Worm (Caenorhabditis elegans): ENCODE results near the gene F14F8.9.

DNA sequence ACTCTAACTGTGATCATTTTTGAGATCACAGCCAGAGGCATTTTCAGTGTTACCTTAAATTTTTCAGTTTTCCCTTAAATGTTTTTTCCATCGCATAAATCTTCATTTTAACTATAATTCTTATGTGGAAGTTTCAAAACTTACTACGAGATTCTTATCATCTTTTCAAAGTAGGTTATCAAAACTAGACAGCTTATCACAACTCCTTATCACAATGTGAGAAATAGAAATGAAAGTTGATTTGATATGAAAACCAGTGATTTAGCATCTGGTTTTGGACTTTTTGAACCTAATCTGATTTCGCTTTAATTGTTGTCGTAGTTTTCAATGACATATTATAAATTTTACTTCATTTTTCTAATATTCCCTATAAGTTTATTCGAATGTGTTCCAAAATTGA is 32.5 kb downstream of the F14F8.9 start, which contains the start of gene mltn-11:
- TF ChIP-seq nhr-237 (tag; optimal IDR thresholded peaks at IDR 0.05) (no peak), aly-2 (tag; optimal IDR thresholded peaks at IDR 0.05) (no peak), snpc-4 (tag; optimal IDR thresholded peaks at IDR 0.05) (no peak), unc-62 (GFP tag; optimal IDR thresholded peaks at IDR 0.05) (no peak), ceh-82 (tag; optimal IDR thresholded peaks at IDR 0.05) (no peak), ceh-16 (tag; optimal IDR thresholded peaks at IDR 0.05) (no peak), nhr-6 (tag; optimal IDR thresholded peaks at IDR 0.05) (no peak), nhr-11 (tag; optimal IDR thresholded peaks at IDR 0.05) (no peak)
